Worm (Caenorhabditis elegans) whole organism, L2 larva: Measurements from ENCODE around the gene fib-1.

ENCODE experiments used
- alr-1 ChIP-seq: fragments of 150-350 bp; optimal IDR thresholded peaks from 2 replicates; lab custom pipeline; 2014; ENCODE audit warnings: missing biosample characterization, missing genetic modification characterization
- lin-11 ChIP-seq: fragments of 150-350 bp; sonication (generic microtip); optimal IDR thresholded peaks from 2 replicates; lab custom pipeline; 2014; ENCODE audit warnings: missing biosample characterization, missing genetic modification characterization, inconsistent platforms, mixed read lengths
- lsy-2 ChIP-seq, 2 experiments: fragments of 150-350 bp in 1 of 2; sonication (generic microtip) in 1 of 2; optimal IDR thresholded peaks; 2 replicates each; lab custom pipeline; 2014 to 2017; ENCODE audit warnings: missing biosample characterization in 2 of 2, missing genetic modification characterization in 2 of 2
- unc-55 ChIP-seq: fragments of 150-350 bp; sonication (generic microtip); optimal IDR thresholded peaks from 3 replicates; lab custom pipeline; 2014; ENCODE audit warnings: missing biosample characterization, missing genetic modification reagents, missing genetic modification characterization

DNA sequence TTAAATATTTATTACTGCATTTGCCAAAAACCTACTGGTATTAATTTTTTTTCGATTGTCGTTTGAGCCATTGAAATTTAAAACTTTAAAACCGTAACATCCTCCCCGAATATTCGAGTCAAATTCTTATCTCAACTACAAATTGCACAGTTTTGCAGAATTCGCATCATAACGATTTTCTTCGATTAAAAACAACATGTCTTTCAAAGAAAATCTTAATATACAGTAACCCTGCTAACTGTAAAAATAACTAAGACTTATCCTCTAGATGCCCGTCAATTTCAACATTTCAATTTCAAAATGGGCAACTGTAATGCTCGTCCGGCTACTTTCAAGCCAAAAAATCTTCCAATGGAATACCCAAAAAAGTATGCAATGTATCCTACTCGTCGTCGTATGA is 18.7 kb upstream of the fib-1 start, which contains the start of gene F14H8.5:
- TF ChIP-seq alr-1, result no peak
- no peak for TF ChIP-seq lsy-2 (tag; optimal IDR thresholded peaks at IDR 0.05; lab: Kevin White, UChicago)
- no peak for TF ChIP-seq unc-55
- no peak for TF ChIP-seq lin-11 (tag; lab: Kevin White, UChicago)
